Fruit fly (Drosophila melanogaster): ENCODE data around the gene CG3699.

Gene CG3699

DNA sequence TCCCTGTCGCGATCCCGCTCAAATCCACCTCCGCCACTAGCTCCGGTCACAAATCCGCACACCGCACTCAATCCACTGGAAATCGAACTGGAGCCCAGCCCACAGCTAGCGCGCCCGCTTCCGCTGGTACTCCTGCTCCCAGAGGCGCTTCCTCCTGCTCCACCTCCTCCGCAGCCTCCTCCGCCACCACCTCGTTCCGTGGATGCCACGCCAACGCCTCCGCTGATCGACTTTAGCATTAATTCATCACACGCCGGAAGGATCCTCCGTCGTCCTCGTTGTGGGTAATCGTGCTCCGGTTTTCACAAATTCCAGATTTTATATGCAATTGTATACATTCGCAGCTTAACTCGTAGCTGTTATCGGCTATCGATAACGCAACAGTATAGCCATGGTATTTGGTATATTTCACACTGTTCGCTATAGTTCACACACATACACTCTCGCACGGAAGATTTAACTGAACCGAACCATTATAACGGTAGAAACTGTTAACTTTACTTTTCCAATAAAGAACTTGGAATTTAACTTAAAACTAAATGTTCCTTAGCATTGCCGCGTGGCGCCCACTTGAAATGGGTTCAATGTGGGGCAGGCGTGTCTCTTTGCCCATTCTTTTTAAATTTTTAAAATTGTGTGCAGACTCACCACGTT, 20.0 kb downstream of the CG3699 start, which contains the start of gene Lztr1 (continued):
- TF ChIP-seq Oli (tag; optimal IDR thresholded peaks at IDR 0.05) (no peak), dan (GFP tag; IDR thresholded peaks at IDR 0.05) (no peak), pzg (GFP tag; optimal IDR thresholded peaks at IDR 0.05) (peak; percentile 12), CG12236 (GFP tag; optimal IDR thresholded peaks at IDR 0.05) (no peak), Bgb (GFP tag; IDR thresholded peaks at IDR 0.05; ENCODE audit: partially characterized antibody) (0 out of 2 replicates have a peak, but pooled peaks have one; percentile 15), Lpt (GFP tag; optimal IDR thresholded peaks at IDR 0.05) (no peak), emc (GFP tag; optimal IDR thresholded peaks at IDR 0.05) (no peak), Med (GFP tag) (peak; percentile 69), CG32772 (GFP tag; IDR thresholded peaks at IDR 0.05) (no peak), jumu (GFP tag; optimal IDR thresholded peaks at IDR 0.05) (no peak), CG9437 (GFP tag; optimal IDR thresholded peaks at IDR 0.05) (no peak), CG18619 (GFP tag; optimal IDR thresholded peaks at IDR 0.05) (no peak), kah (GFP tag; optimal IDR thresholded peaks at IDR 0.05) (no peak), BEAF-32 (GFP tag; optimal IDR thresholded peaks at IDR 0.05) (peak; percentile 41), CG2116 (GFP tag; optimal IDR thresholded peaks at IDR 0.05) (peak; percentile 14), Opbp (GFP tag; IDR thresholded peaks at IDR 0.05; ENCODE audit: partially characterized antibody) (0 out of 3 replicates have a peak, but pooled peaks have one; percentile 32), CG7928 (GFP tag; optimal IDR thresholded peaks at IDR 0.05) (no peak), Antp (GFP tag; optimal IDR thresholded peaks at IDR 0.05) (no peak), CG17612 (GFP tag; IDR thresholded peaks at IDR 0.05) (no peak), Rfx (GFP tag; IDR thresholded peaks at IDR 0.05) (no peak), pita (GFP tag; optimal IDR thresholded peaks at IDR 0.05) (no peak), CG4707 (GFP tag; optimal IDR thresholded peaks at IDR 0.05) (no peak), CG14050 (GFP tag; IDR thresholded peaks at IDR 0.05) (no peak), usp (GFP tag; optimal IDR thresholded peaks at IDR 0.05) (no peak), D19A (tag; optimal IDR thresholded peaks at IDR 0.05) (no peak), ro (GFP tag; IDR thresholded peaks at IDR 0.05) (no peak), fru (optimal IDR thresholded peaks at IDR 0.05) (no peak), Dad (GFP tag; optimal IDR thresholded peaks at IDR 0.05) (no peak), Nf-YA (GFP tag; IDR thresholded peaks at IDR 0.05) (no peak), inv (GFP tag; IDR thresholded peaks at IDR 0.05; ENCODE audit: partially characterized antibody) (no peak), CG15514 (GFP tag; optimal IDR thresholded peaks at IDR 0.05) (peak; percentile 95), mam (GFP tag; optimal IDR thresholded peaks at IDR 0.05) (no peak), CG12071 (GFP tag; optimal IDR thresholded peaks at IDR 0.05) (no peak), CG9727 (GFP tag; optimal IDR thresholded peaks at IDR 0.05) (no peak), ato (GFP tag; IDR thresholded peaks at IDR 0.05; ENCODE audit: partially characterized antibody) (0 out of 2 replicates have a peak, but pooled peaks have one; percentile 38), Hand (GFP tag; optimal IDR thresholded peaks at IDR 0.05) (no peak), CG9215 (GFP tag; IDR thresholded peaks at IDR 0.05) (no peak), CkIIα-i1 (GFP tag; IDR thresholded peaks at IDR 0.05) (no peak), H2.0 (GFP tag; IDR thresholded peaks at IDR 0.05) (no peak), MESR4 (GFP tag; optimal IDR thresholded peaks at IDR 0.05) (peak; percentile 77), CG17359 (tag; optimal IDR thresholded peaks at IDR 0.05) (no peak), CG10959 (GFP tag; IDR thresholded peaks at IDR 0.05) (no peak), CG30020 (tag; optimal IDR thresholded peaks at IDR 0.05) (no peak), CG13624 (GFP tag; optimal IDR thresholded peaks at IDR 0.05) (no peak), PHDP (tag; optimal IDR thresholded peaks at IDR 0.05) (no peak), CG6254 (GFP tag; optimal IDR thresholded peaks at IDR 0.05) (no peak), CG17186 (GFP tag; optimal IDR thresholded peaks at IDR 0.05) (no peak), CG17912 (GFP tag; optimal IDR thresholded peaks at IDR 0.05) (no peak), caup (GFP tag; optimal IDR thresholded peaks at IDR 0.05; ENCODE audit: severe bottlenecking) (no peak), Hr39 (optimal IDR thresholded peaks at IDR 0.05) (no peak), chm (GFP tag; IDR thresholded peaks at IDR 0.05) (no peak)

Data from whole organism, embryonic.